Fruit fly (Drosophila melanogaster) whole organism, embryonic: ENCODE measurements around the gene CG6785.

Experiments
- B-H1 ChIP-seq: fragments of 200-800 bp; sonication (Bioruptor generic); IDR thresholded peaks from 3 replicates; pipeline ENCODE4 v1.3.6; 2022; ENCODE audit warnings: missing biosample characterization, missing genetic modification characterization
- Blimp-1 ChIP-seq: fragments of 200-800 bp; sonication (Bioruptor generic); optimal IDR thresholded peaks from 3 replicates; lab custom pipeline; 2018; ENCODE audit warnings: missing biosample characterization, missing genetic modification characterization, mild to moderate bottlenecking, moderate library complexity, missing genetic modification reagents
- CG10267 ChIP-seq: fragments of 200-800 bp; sonication (Bioruptor generic); optimal IDR thresholded peaks from 2 replicates; lab custom pipeline; 2018; ENCODE audit warnings: missing biosample characterization, mild to moderate bottlenecking, missing genetic modification characterization, moderate library complexity
- CG10431 ChIP-seq: fragments of 200-800 bp; sonication (Bioruptor generic); optimal IDR thresholded peaks from 3 replicates; lab custom pipeline; 2018; ENCODE audit warnings: missing biosample characterization, mild to moderate bottlenecking, missing genetic modification characterization
- CG10543 ChIP-seq: fragments of 200-800 bp; sonication (Bioruptor generic); optimal IDR thresholded peaks from 3 replicates; lab custom pipeline; 2017; ENCODE audit warnings: missing biosample characterization, mild to moderate bottlenecking, missing genetic modification characterization, moderate library complexity
- CG11695 ChIP-seq: fragments of 200-800 bp; sonication (Bioruptor generic); IDR thresholded peaks from 3 replicates; pipeline ENCODE4 v1.3.6; 2022; ENCODE audit warnings: missing biosample characterization, missing genetic modification characterization
- CG11696 ChIP-seq: fragments of 200-800 bp; sonication (Bioruptor generic); IDR thresholded peaks from 2 replicates; pipeline ENCODE4 v1.3.6; 2022; ENCODE audit warnings: missing biosample characterization, missing genetic modification characterization
- CG12104 ChIP-seq: fragments of 200-800 bp; sonication (Bioruptor generic); optimal IDR thresholded peaks from 3 replicates; lab custom pipeline; 2016; ENCODE audit warnings: missing biosample characterization, missing genetic modification characterization
- CG12391 ChIP-seq: fragments of 200-800 bp; sonication (Bioruptor generic); optimal IDR thresholded peaks from 3 replicates; lab custom pipeline; 2018; ENCODE audit warnings: missing biosample characterization, mild to moderate bottlenecking, missing genetic modification characterization, moderate library complexity
- CG12744 ChIP-seq: fragments of 200-800 bp; sonication (Bioruptor generic); optimal IDR thresholded peaks from 2 replicates; lab custom pipeline; 2016; ENCODE audit warnings: missing biosample characterization, missing genetic modification characterization
- CG13287 ChIP-seq: fragments of 200-800 bp; sonication (Bioruptor generic); IDR thresholded peaks from 2 replicates; pipeline ENCODE4 v1.3.6; 2022; ENCODE audit warnings: missing biosample characterization, missing genetic modification characterization; ENCODE audit not compliant: partially characterized antibody
- CG15269 ChIP-seq: fragments of 200-800 bp; sonication (Bioruptor generic); optimal IDR thresholded peaks from 2 replicates; lab custom pipeline; 2018; ENCODE audit warnings: missing biosample characterization, mild to moderate bottlenecking, missing genetic modification characterization, moderate library complexity
- CG1529 ChIP-seq: fragments of 200-800 bp; sonication (Bioruptor generic); optimal IDR thresholded peaks from 3 replicates; lab custom pipeline; 2018; ENCODE audit warnings: missing biosample characterization, missing genetic modification characterization
- CG16815 ChIP-seq: fragments of 200-800 bp; sonication (Bioruptor generic); optimal IDR thresholded peaks from 3 replicates; lab custom pipeline; 2017; ENCODE audit warnings: missing biosample characterization, mild to moderate bottlenecking, missing genetic modification characterization
- CG17912 ChIP-seq: fragments of 200-800 bp; sonication (Bioruptor generic); optimal IDR thresholded peaks from 2 replicates; lab custom pipeline; 2018; ENCODE audit warnings: missing biosample characterization, mild to moderate bottlenecking, missing genetic modification characterization
- CG2116 ChIP-seq: fragments of 200-800 bp; sonication (Bioruptor generic); optimal IDR thresholded peaks from 3 replicates; lab custom pipeline; 2018; ENCODE audit warnings: missing biosample characterization, mild to moderate bottlenecking, missing genetic modification characterization
- CG34422 ChIP-seq: fragments of 200-800 bp; sonication (Bioruptor generic); IDR thresholded peaks from 3 replicates; pipeline ENCODE4 v1.3.6; 2022; ENCODE audit warnings: missing biosample characterization, missing genetic modification characterization
- CG3995 ChIP-seq: fragments of 200-800 bp; sonication (Bioruptor generic); optimal IDR thresholded peaks from 3 replicates; lab custom pipeline; 2016; ENCODE audit warnings: missing biosample characterization, missing genetic modification characterization
- CG4328 ChIP-seq: fragments of 200-800 bp; sonication (Bioruptor generic); optimal IDR thresholded peaks from 3 replicates; lab custom pipeline; 2017; ENCODE audit warnings: missing biosample characterization, missing genetic modification reagents, missing genetic modification characterization
- CG43689 ChIP-seq: fragments of 200-800 bp; sonication (Bioruptor generic); IDR thresholded peaks from 2 replicates; pipeline ENCODE4 v1.3.6; 2022; ENCODE audit warnings: missing biosample characterization, missing genetic modification characterization
- CG5953 ChIP-seq: fragments of 200-800 bp; sonication (Bioruptor generic); IDR thresholded peaks from 2 replicates; pipeline ENCODE4 v1.3.6; 2022; ENCODE audit warnings: missing biosample characterization, missing genetic modification characterization
- CG6254 ChIP-seq: fragments of 200-800 bp; sonication (Bioruptor generic); optimal IDR thresholded peaks from 3 replicates; lab custom pipeline; 2017; ENCODE audit warnings: mild to moderate bottlenecking, missing biosample characterization, missing genetic modification reagents, missing genetic modification characterization
- CG6791 ChIP-seq: fragments of 200-800 bp; sonication (Bioruptor generic); IDR thresholded peaks from 3 replicates; pipeline ENCODE4 v1.3.6; 2022; ENCODE audit warnings: missing biosample characterization, missing genetic modification characterization; ENCODE audit not compliant: partially characterized antibody
- CG6854 ChIP-seq: fragments of 200-800 bp; sonication (Bioruptor generic); optimal IDR thresholded peaks from 3 replicates; lab custom pipeline; 2017; ENCODE audit warnings: missing biosample characterization, mild to moderate bottlenecking, missing genetic modification characterization
- CG7987 ChIP-seq: fragments of 200-800 bp; sonication (Bioruptor generic); optimal IDR thresholded peaks from 2 replicates; lab custom pipeline; 2018; ENCODE audit warnings: missing biosample characterization, mild to moderate bottlenecking, missing genetic modification characterization, moderate library complexity
- CG9727 ChIP-seq: fragments of 200-800 bp; sonication (Bioruptor generic); optimal IDR thresholded peaks from 3 replicates; lab custom pipeline; 2017; ENCODE audit warnings: missing biosample characterization, mild to moderate bottlenecking, missing genetic modification characterization
- Doc2 ChIP-seq: fragments of 200-800 bp; sonication (Bioruptor generic); IDR thresholded peaks from 2 replicates; pipeline ENCODE4 v1.3.6; 2022; ENCODE audit warnings: missing biosample characterization, missing genetic modification characterization
- Hmr ChIP-seq: fragments of 200-800 bp; sonication (Bioruptor generic); optimal IDR thresholded peaks from 3 replicates; lab custom pipeline; 2017; ENCODE audit warnings: mild to moderate bottlenecking, missing biosample characterization, missing genetic modification reagents, missing genetic modification characterization
- Hr78 ChIP-seq, 2 experiments: fragments of 200-800 bp in 1 of 2; fragments of >200 bp in 1 of 2; sonication (Bioruptor generic) in 1 of 2; optimal IDR thresholded peaks; 2 replicates each; lab custom pipeline; 2017 to 2019; ENCODE audit warnings: missing biosample characterization in 2 of 2, missing genetic modification characterization in 2 of 2, mild to moderate bottlenecking in 1 of 2, moderate library complexity in 1 of 2
- Nf-YA ChIP-seq: fragments of 200-800 bp; sonication (Bioruptor generic); IDR thresholded peaks from 2 replicates; pipeline ENCODE4 v1.3.6; 2022; ENCODE audit warnings: missing biosample characterization, missing genetic modification characterization
- Ptx1 ChIP-seq: fragments of 200-800 bp; sonication (Bioruptor generic); IDR thresholded peaks from 2 replicates; pipeline ENCODE4 v1.3.6; 2022; ENCODE audit warnings: missing biosample characterization, missing genetic modification characterization
- Rfx ChIP-seq: fragments of 200-800 bp; sonication (Bioruptor generic); IDR thresholded peaks from 2 replicates; pipeline ENCODE4 v1.3.6; 2022; ENCODE audit warnings: missing biosample characterization, missing genetic modification characterization
- Spps ChIP-seq: fragments of 200-800 bp; sonication (Bioruptor generic); optimal IDR thresholded peaks from 2 replicates; lab custom pipeline; 2018; ENCODE audit warnings: missing biosample characterization, mild to moderate bottlenecking, missing genetic modification characterization
- ac ChIP-seq: fragments of 200-800 bp; sonication (Bioruptor generic); optimal IDR thresholded peaks from 3 replicates; lab custom pipeline; 2017; ENCODE audit warnings: missing biosample characterization, mild to moderate bottlenecking, missing genetic modification characterization
- br ChIP-seq: fragments of >200 bp; optimal IDR thresholded peaks from 2 replicates; lab custom pipeline; 2017
- chinmo ChIP-seq: fragments of 200-800 bp; sonication (Bioruptor generic); IDR thresholded peaks from 4 replicates; pipeline ENCODE4 v1.3.6; 2022; ENCODE audit warnings: missing biosample characterization, missing genetic modification characterization; ENCODE audit not compliant: partially characterized antibody
- chm ChIP-seq: fragments of 200-800 bp; sonication (Bioruptor generic); IDR thresholded peaks from 2 replicates; pipeline ENCODE4 v1.3.6; 2022; ENCODE audit warnings: missing biosample characterization, missing genetic modification characterization
- crp ChIP-seq, 2 experiments: fragments of 200-800 bp; sonication (Bioruptor generic); optimal IDR thresholded peaks; 2 replicates in 1 of 2; 3 replicates in 1 of 2; lab custom pipeline; 2017; ENCODE audit warnings: missing biosample characterization in 2 of 2, missing genetic modification characterization in 2 of 2, mild to moderate bottlenecking in 1 of 2, moderate library complexity in 1 of 2
- fd64A ChIP-seq: fragments of 200-800 bp; sonication (Bioruptor generic); optimal IDR thresholded peaks from 3 replicates; lab custom pipeline; 2018; ENCODE audit warnings: missing biosample characterization, mild to moderate bottlenecking, missing genetic modification characterization
- ftz-f1 ChIP-seq: fragments of 200-800 bp; sonication (Bioruptor generic); optimal IDR thresholded peaks from 2 replicates; lab custom pipeline; 2016; ENCODE audit warnings: missing biosample characterization, missing genetic modification characterization
- gcm2 ChIP-seq: fragments of 200-800 bp; sonication (Bioruptor generic); optimal IDR thresholded peaks from 2 replicates; lab custom pipeline; 2016; ENCODE audit warnings: missing biosample characterization, missing genetic modification characterization
- grn ChIP-seq: fragments of 200-800 bp; sonication (Bioruptor generic); optimal IDR thresholded peaks from 3 replicates; lab custom pipeline; 2017; ENCODE audit warnings: missing biosample characterization, missing genetic modification characterization
- ham ChIP-seq: fragments of 200-800 bp; sonication (Bioruptor generic); IDR thresholded peaks from 2 replicates; pipeline ENCODE4 v1.3.6; 2022; ENCODE audit warnings: missing biosample characterization, missing genetic modification characterization
- nmo ChIP-seq: fragments of 200-800 bp; sonication (Bioruptor generic); optimal IDR thresholded peaks from 2 replicates; lab custom pipeline; 2018; ENCODE audit warnings: missing biosample characterization, mild to moderate bottlenecking, missing genetic modification characterization, moderate library complexity
- oc ChIP-seq: fragments of 200-800 bp; sonication (Bioruptor generic); optimal IDR thresholded peaks from 2 replicates; lab custom pipeline; 2018; ENCODE audit warnings: missing biosample characterization, mild to moderate bottlenecking, missing genetic modification characterization, moderate library complexity
- odd ChIP-seq: fragments of 200-800 bp; sonication (Bioruptor generic); optimal IDR thresholded peaks from 2 replicates; lab custom pipeline; 2017; ENCODE audit warnings: missing biosample characterization, mild to moderate bottlenecking, missing genetic modification characterization
- ssp ChIP-seq: fragments of 200-800 bp; sonication (Bioruptor generic); IDR thresholded peaks from 2 replicates; pipeline ENCODE4 v1.3.6; 2022; ENCODE audit warnings: missing biosample characterization, missing genetic modification characterization
- stc ChIP-seq: fragments of 200-800 bp; sonication (Bioruptor generic); IDR thresholded peaks from 2 replicates; pipeline ENCODE4 v1.3.6; 2022; ENCODE audit warnings: missing biosample characterization, missing genetic modification characterization
- stwl ChIP-seq: fragments of 200-800 bp; sonication (Bioruptor generic); optimal IDR thresholded peaks from 3 replicates; lab custom pipeline; 2018; ENCODE audit warnings: missing biosample characterization, mild to moderate bottlenecking, missing genetic modification characterization, moderate library complexity
- tll ChIP-seq, 2 experiments: fragments of 200-800 bp in 1 of 2; fragments of >200 bp in 1 of 2; sonication (Bioruptor generic) in 1 of 2; optimal IDR thresholded peaks; 2 replicates each; lab custom pipeline; 2017 to 2019; ENCODE audit warnings: missing biosample characterization in 2 of 2, missing genetic modification characterization in 2 of 2, mild to moderate bottlenecking in 1 of 2, moderate library complexity in 1 of 2
- zfh1 ChIP-seq: fragments of 200-800 bp; sonication (Bioruptor generic); IDR thresholded peaks from 3 replicates; pipeline ENCODE4 v1.3.6; 2022; ENCODE audit warnings: missing biosample characterization, missing genetic modification characterization

Gene CG6785

DNA sequence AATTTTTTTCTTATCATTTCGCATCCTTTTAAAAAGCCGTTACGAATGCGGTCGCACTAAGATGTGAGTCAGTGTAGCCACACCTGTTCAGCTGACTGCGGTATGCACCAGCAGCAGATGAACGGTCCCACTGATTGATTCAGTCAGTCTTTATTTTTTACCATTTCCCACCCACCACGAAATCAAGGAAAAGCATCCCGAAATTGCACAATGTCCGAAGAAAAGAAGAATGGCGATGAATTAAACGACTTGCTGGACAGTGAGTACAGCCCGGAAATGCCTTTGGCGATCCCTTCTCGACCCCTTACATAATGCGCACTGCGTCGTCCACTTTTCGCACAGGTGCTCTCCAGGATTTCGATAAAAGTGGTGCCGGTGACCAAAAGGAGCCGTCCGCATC is 48.7 kb upstream of the CG6785 start:
- TF ChIP-seq CG12391 (tag; lab: Kevin White, UChicago) (peak; percentile 12), CG17912 (peak; percentile 15), stwl (tag; lab: Kevin White, UChicago) (peak; percentile 85), CG16815 (no peak), ac (GFP tag; lab: Kevin White, UChicago) (no peak), Doc2 (GFP tag; lab: Robert Waterston, UW) (no peak), CG43689 (GFP tag; lab: Robert Waterston, UW) (no peak), zfh1 (GFP tag; lab: Robert Waterston, UW) (no peak), Rfx (peak; percentile 15; the same call in 1 of the 2 replicates), CG15269 (tag; lab: Kevin White, UChicago) (no peak), CG3995 (no peak), Ptx1 (GFP tag; lab: Robert Waterston, UW) (no peak), Blimp-1 (GFP tag; lab: Kevin White, UChicago) (no peak), CG12104 (GFP tag; lab: Kevin White, UChicago) (no peak), ftz-f1 (GFP tag; lab: Kevin White, UChicago) (peak; percentile 70), nmo (GFP tag; lab: Kevin White, UChicago) (peak; percentile 32), br (lab: Kevin White, UChicago) (no peak), CG7987 (GFP tag; lab: Kevin White, UChicago) (peak; percentile 4), Hr78 (GFP tag; optimal IDR thresholded peaks at IDR 0.05; lab: Kevin White, UChicago) (no peak), CG12744 (GFP tag; lab: Kevin White, UChicago) (no peak), Spps (tag; lab: Kevin White, UChicago) (no peak), stc (no peak), CG5953 (GFP tag; lab: Robert Waterston, UW) (no peak), ssp (GFP tag; lab: Robert Waterston, UW) (peak; percentile 43), CG6254 (GFP tag; lab: Kevin White, UChicago) (no peak), oc (tag; lab: Kevin White, UChicago) (no peak), CG10267 (tag; lab: Kevin White, UChicago) (peak; percentile 58), CG10543 (GFP tag; lab: Kevin White, UChicago) (no peak), CG34422 (GFP tag; lab: Robert Waterston, UW) (peak; percentile 50; the same call in 1 of the 3 replicates), CG1529 (GFP tag; lab: Kevin White, UChicago) (no peak), chm (GFP tag; lab: Robert Waterston, UW) (no peak), Hmr (no peak), fd64A (GFP tag; lab: Kevin White, UChicago) (no peak), B-H1 (GFP tag; lab: Robert Waterston, UW) (no peak), grn (no peak), ham (GFP tag; lab: Robert Waterston, UW) (no peak), chinmo (GFP tag; lab: Robert Waterston, UW) (no peak), CG6854 (GFP tag; lab: Kevin White, UChicago) (no peak), tll (GFP tag; optimal IDR thresholded peaks at IDR 0.05; lab: Kevin White, UChicago) (peak in 1 of 2 experiments; percentile 72), gcm2 (GFP tag; lab: Kevin White, UChicago) (no peak), CG9727 (no peak), crp (GFP tag; optimal IDR thresholded peaks at IDR 0.05; lab: Kevin White, UChicago) (peak in 1 of 2 experiments; percentile 45), CG10431 (GFP tag; lab: Kevin White, UChicago) (no peak), CG13287 (peak; percentile 46; the same call in 1 of the 2 replicates), Nf-YA (no peak), odd (GFP tag; lab: Kevin White, UChicago) (no peak), CG2116 (peak; percentile 48), CG11696 (no peak), CG11695 (GFP tag; lab: Robert Waterston, UW) (no peak), CG4328 (GFP tag; lab: Kevin White, UChicago) (no peak), CG6791 (GFP tag; lab: Robert Waterston, UW) (no peak)
